Worm (Caenorhabditis elegans): ENCODE results near the gene let-92.

- TF ChIP-seq sptf-1 (tag; optimal IDR thresholded peaks at IDR 0.05) (no peak), nhr-76 (tag; optimal IDR thresholded peaks at IDR 0.05) (no peak), snpc-4 (tag; optimal IDR thresholded peaks at IDR 0.05) (no peak), nhr-28 (tag; optimal IDR thresholded peaks at IDR 0.05) (no peak), nhr-237 (tag; optimal IDR thresholded peaks at IDR 0.05) (no peak), elt-1 (tag; optimal IDR thresholded peaks at IDR 0.05; ENCODE audit: borderline replicate concordance, insufficient read depth) (no peak), M03D4.4 (tag; optimal IDR thresholded peaks at IDR 0.05) (no peak), nhr-2 (tag; optimal IDR thresholded peaks at IDR 0.05) (no peak)
These were observed 19.4 kb downstream of the let-92 start, which contains the start of gene pph-2 for ce11 chrIV:11877674-11878073.
